Fruit fly (Drosophila melanogaster) whole organism: Measurements from ENCODE around the gene TwdlW.

Source experiments
- CG8478 ChIP-seq: fragments of >200 bp; optimal IDR thresholded peaks from 2 replicates; lab custom pipeline; 2018; ENCODE audit warnings: inconsistent platforms
- Dll ChIP-seq: fragments of >200 bp; optimal IDR thresholded peaks from 2 replicates; lab custom pipeline; 2017
- EcR ChIP-seq, 2 experiments: fragments of >200 bp; optimal IDR thresholded peaks; 2 replicates each; lab custom pipeline; 2017; ENCODE audit warnings: missing biosample characterization in 2 of 2, missing genetic modification characterization in 2 of 2, missing genetic modification reagents in 2 of 2
- pan ChIP-seq: fragments of >200 bp; optimal IDR thresholded peaks from 2 replicates; lab custom pipeline; 2017
- psq ChIP-seq: fragments of >200 bp; optimal IDR thresholded peaks from 2 replicates; lab custom pipeline; 2017
- usp ChIP-seq: fragments of >200 bp; optimal IDR thresholded peaks from 2 replicates; lab custom pipeline; 2017; ENCODE audit warnings: missing biosample characterization, missing genetic modification characterization, mixed read lengths

The TwdlW gene

dm6 chr3R:17142304-17142703, at the start of gene TwdlW:
TSS of gene TwdlW (minus strand) at chr3R:17142404.
- TF ChIP-seq Dll (lab: Kevin White, UChicago) (no peak), CG8478 (no peak)

DNA sequence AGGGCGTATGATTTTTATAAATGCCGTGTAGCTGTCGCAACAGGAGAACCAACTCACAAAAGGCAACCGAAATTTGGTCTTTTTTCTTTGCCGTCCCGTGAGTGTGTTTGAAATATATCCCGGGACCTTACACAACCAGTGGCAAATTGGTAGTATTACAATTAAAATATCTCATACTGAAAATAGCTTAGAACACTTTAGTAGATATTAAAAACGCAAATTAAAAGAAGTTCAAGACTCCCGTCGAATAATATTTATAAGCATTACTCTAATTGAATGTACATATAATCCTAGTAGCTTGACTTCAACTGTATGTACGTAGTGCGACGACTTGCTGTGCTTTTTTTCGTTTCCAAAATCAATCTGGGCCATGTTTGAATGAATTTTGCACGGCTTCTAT, 35.9 kb upstream of the TwdlW start:
- TF ChIP-seq psq (lab: Kevin White, UChicago): no peak
- TF ChIP-seq EcR (GFP tag; optimal IDR thresholded peaks at IDR 0.05; lab: Kevin White, UChicago): no peak
- no peak for TF ChIP-seq CG8478
- no peak for TF ChIP-seq pan
- TF ChIP-seq Dll (lab: Kevin White, UChicago): no peak
- TF ChIP-seq usp: no peak

dm6 chr3R:17151376-17152026, 9.3 kb upstream of the TwdlW start, which contains the start of gene CG5292:
TSS of gene CG5292 (plus strand) at chr3R:17151861.
- no peak for TF ChIP-seq pan

dm6 chr3R:17150287-17150686, 8.1 kb upstream of the TwdlW start, which contains the start of gene Smug:
TSS of gene Smug (plus strand) at chr3R:17150587.
- TF ChIP-seq usp: no peak
- TF ChIP-seq pan: no peak
- TF ChIP-seq Dll (lab: Kevin White, UChicago): no peak
- no peak for TF ChIP-seq psq (lab: Kevin White, UChicago)
- no peak for TF ChIP-seq CG8478
- TF ChIP-seq EcR (GFP tag; optimal IDR thresholded peaks at IDR 0.05; lab: Kevin White, UChicago): no peak

DNA sequence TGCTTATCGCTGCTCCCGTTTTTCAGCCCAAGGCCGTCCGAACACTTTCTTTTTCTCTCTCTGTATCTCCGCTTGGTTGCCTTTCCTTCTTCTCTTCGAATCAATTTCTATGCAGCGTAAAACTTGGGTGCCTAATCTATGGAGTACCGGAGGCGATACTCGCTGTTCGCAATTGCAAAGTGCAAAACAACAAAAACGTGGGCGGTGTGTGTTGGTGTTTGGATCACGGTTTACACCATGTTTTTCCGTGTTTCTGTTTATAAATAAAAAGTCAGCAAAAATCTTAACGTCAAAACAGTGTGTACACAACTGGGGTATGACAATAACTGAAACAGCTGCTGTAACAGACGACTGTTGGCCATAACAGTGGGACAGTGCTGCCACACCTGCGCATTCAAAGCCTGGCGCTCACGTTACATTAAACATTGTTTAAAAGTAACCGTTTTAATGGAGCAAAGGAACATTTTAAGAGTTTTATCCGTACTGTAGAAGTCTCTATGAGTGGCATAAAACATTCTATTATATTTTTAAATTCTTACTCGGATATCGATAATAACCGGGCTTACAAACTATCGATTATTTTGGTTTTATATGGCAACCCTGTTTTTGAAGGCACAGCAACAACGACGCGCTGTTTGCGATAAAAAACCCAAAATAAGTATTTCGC, 7.0 kb upstream of the TwdlW start, which contains the start of the genes m-cup and Det:
Gene m-cup, minus strand, starts transcription at position 333 of the 667 bp plus-strand sequence.
Gene Det, plus strand, starts transcription at position 588 of the 667 bp plus-strand sequence.
- TF ChIP-seq pan: no peak
- TF ChIP-seq usp: no peak
- TF ChIP-seq psq (lab: Kevin White, UChicago): no peak
- TF ChIP-seq CG8478: no peak
- TF ChIP-seq Dll (lab: Kevin White, UChicago): no peak
- no peak for TF ChIP-seq EcR (GFP tag; optimal IDR thresholded peaks at IDR 0.05; lab: Kevin White, UChicago)

DNA sequence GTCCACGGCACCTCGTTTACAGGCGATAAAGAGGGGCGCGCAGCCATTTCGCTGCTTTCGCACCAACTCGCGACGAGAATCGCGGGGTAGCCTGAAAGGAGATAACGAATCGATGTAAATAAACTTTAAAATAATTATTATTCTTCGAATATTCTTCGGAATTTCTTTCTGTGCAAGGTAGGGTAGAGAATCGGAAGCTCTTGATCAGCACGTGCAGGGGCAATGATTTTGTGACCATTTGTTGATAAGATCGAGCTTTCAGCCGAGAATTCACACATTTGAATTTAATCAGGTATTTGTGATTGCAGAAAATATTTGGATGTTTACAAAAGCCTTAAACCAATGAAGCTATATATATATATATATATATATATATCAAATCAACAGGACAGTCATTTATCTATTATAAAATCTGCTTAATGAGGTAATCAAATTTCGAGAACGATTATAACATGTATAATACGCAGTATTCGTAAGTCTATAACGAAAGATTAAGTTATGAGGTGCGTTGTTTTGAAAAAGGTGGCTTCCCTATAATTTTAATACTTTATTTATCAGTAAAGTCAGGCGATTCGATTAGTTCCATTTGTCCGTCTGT, 5.5 kb upstream of the TwdlW start:
- TF ChIP-seq pan: no peak
- no peak for TF ChIP-seq psq (lab: Kevin White, UChicago)
- no peak for TF ChIP-seq EcR (GFP tag; optimal IDR thresholded peaks at IDR 0.05; lab: Kevin White, UChicago)
- TF ChIP-seq CG8478: no peak
- TF ChIP-seq Dll (lab: Kevin White, UChicago): no peak
- TF ChIP-seq usp: no peak

DNA sequence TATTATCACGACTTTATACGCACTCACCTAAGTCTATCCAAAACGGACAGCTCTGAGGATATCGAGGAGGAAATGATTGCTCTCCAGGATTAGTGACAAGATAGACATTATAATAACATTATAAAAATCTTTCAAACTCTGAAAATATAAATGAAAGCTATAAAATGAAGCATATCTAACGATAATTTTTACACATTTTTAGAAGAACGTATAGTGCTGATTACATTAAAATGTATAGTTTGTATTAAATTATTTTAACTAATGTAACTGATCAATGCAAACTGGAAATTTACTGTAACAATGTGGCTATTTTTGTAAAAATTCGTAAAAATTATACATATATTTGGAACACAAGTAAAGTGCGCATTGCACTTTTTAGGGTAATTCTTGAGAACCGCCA, 3.5 kb downstream of the TwdlW start, which contains the start of gene CG5265:
Gene CG5265, plus strand, starts transcription at position 301 of the 400 bp plus-strand sequence.
- no peak for TF ChIP-seq Dll (lab: Kevin White, UChicago)
- no peak for TF ChIP-seq pan
- no peak for TF ChIP-seq usp
- no peak for TF ChIP-seq psq (lab: Kevin White, UChicago)
- TF ChIP-seq CG8478: no peak
- no peak for TF ChIP-seq EcR (GFP tag; optimal IDR thresholded peaks at IDR 0.05; lab: Kevin White, UChicago)

dm6 chr3R:17137593-17137992, 4.6 kb downstream of the TwdlW start, which contains the start of gene CG5255:
TSS of gene CG5255 (plus strand) at chr3R:17137893.
- TF ChIP-seq EcR (GFP tag; optimal IDR thresholded peaks at IDR 0.05; lab: Kevin White, UChicago) (no peak), pan (no peak), usp (no peak), psq (lab: Kevin White, UChicago) (no peak), CG8478 (no peak), Dll (lab: Kevin White, UChicago) (no peak)

dm6 chr3R:17135747-17136146, 6.5 kb downstream of the TwdlW start, which contains the start of gene CG5246:
TSS of gene CG5246 (plus strand) at chr3R:17136111.
- TF ChIP-seq CG8478 (no peak), usp (no peak), EcR (GFP tag; optimal IDR thresholded peaks at IDR 0.05; lab: Kevin White, UChicago) (no peak), Dll (lab: Kevin White, UChicago) (no peak), pan (no peak), psq (lab: Kevin White, UChicago) (no peak)

- no peak for TF ChIP-seq usp
- no peak for TF ChIP-seq CG8478
- no peak for TF ChIP-seq pan
- TF ChIP-seq EcR (GFP tag; optimal IDR thresholded peaks at IDR 0.05; lab: Kevin White, UChicago): no peak
- TF ChIP-seq Dll (lab: Kevin White, UChicago): no peak
- no peak for TF ChIP-seq psq (lab: Kevin White, UChicago)
Measured at dm6 chr3R:17133897-17134296, 8.3 kb downstream of the TwdlW start, which contains the start of gene CG31267. TSS of gene CG31267 (plus strand) at chr3R:17134197.

- TF ChIP-seq pan (no peak), EcR (GFP tag; optimal IDR thresholded peaks at IDR 0.05; lab: Kevin White, UChicago) (no peak)
Measured at dm6 chr3R:17132098-17132712, 10.0 kb downstream of the TwdlW start, which contains the start of the genes CG4053 and CG31266. TSS of gene CG4053 (minus strand) at chr3R:17132198. TSS of gene CG31266 (plus strand) at chr3R:17132662.

- TF ChIP-seq pan: no peak
- TF ChIP-seq CG8478: no peak
- no peak for TF ChIP-seq Dll (lab: Kevin White, UChicago)
- no peak for TF ChIP-seq usp
- TF ChIP-seq psq (lab: Kevin White, UChicago): no peak
- TF ChIP-seq EcR (GFP tag; optimal IDR thresholded peaks at IDR 0.05; lab: Kevin White, UChicago): no peak
Measured at dm6 chr3R:17130326-17130725, 11.9 kb downstream of the TwdlW start, which contains the start of gene CG17475. TSS of gene CG17475 (minus strand) at chr3R:17130426.
